Fruit fly (Drosophila melanogaster): ENCODE measurements around the gene Obp8a.

Gene Obp8a

DNA sequence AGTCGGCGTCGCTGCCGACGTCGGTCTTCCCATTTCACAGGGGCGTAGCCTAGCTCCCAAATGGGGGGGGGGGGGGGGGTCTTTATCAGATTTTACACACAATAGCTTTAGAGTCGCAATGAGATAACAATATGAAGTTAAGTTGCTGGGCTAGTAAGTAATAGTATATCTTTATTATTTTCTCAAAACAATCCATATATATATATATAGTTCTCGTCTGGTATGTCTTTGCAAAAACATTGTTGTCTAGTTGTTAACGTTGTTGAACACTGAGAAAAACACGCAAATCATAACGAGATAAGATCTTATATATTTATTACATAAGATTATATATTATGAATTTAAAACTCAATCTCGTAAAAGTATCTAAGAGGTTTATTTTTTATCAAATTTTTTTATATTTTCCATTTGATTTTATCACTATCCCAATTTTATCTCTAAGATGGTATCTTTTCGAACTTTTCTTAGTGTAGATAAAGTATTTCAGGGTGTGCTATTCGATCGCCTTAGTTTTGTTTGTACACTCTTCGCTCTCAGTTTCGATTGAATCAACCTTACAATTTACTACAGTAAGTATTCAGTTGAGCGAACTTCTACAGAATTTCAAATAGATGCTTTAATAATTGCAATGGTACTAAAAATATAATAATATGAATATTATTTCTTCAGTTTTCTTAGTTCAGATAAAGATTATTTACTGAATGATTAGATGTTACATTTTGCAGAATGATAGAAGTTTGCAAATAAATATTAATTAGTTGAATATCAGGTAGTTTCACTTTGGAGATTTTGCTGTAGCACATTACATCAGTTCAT is 12.6 kb upstream of the Obp8a start (continued):
- TF ChIP-seq CG3995 (GFP tag; optimal IDR thresholded peaks at IDR 0.05) (no peak), Rfx (GFP tag; IDR thresholded peaks at IDR 0.05) (peak; percentile 98), ase (GFP tag; IDR thresholded peaks at IDR 0.05) (peak; percentile 59; the same call in 1 of the 3 replicates), Sry-β (GFP tag; optimal IDR thresholded peaks at IDR 0.05) (no peak), CG5953 (GFP tag; IDR thresholded peaks at IDR 0.05) (no peak), caup (GFP tag; optimal IDR thresholded peaks at IDR 0.05; ENCODE audit: severe bottlenecking) (peak; percentile 87), fd96Cb (tag; optimal IDR thresholded peaks at IDR 0.05) (peak; percentile 39), zfh2 (GFP tag; optimal IDR thresholded peaks at IDR 0.05) (peak; percentile 40), CG31365 (tag; optimal IDR thresholded peaks at IDR 0.05) (peak; percentile 32), CG14441 (GFP tag; IDR thresholded peaks at IDR 0.05) (peak; percentile 86), CG31224 (GFP tag; IDR thresholded peaks at IDR 0.05) (peak; percentile 89), CG6272 (GFP tag; IDR thresholded peaks at IDR 0.05) (peak; percentile 72; the same call in 1 of the 2 replicates), CG16813 (GFP tag; IDR thresholded peaks at IDR 0.05; ENCODE audit: partially characterized antibody) (no peak), wor (GFP tag; IDR thresholded peaks at IDR 0.05) (no peak), ttk (GFP tag; IDR thresholded peaks at IDR 0.05) (peak; percentile 68), CG15073 (GFP tag; optimal IDR thresholded peaks at IDR 0.05) (no peak), Side (GFP tag; optimal IDR thresholded peaks at IDR 0.05) (no peak), row (GFP tag; IDR thresholded peaks at IDR 0.05) (peak; percentile 84), Vsx1 (GFP tag; optimal IDR thresholded peaks at IDR 0.05) (no peak), Atf-2 (GFP tag; optimal IDR thresholded peaks at IDR 0.05) (no peak), lov (optimal IDR thresholded peaks at IDR 0.05) (no peak), lov (GFP tag; IDR thresholded peaks at IDR 0.05) (0 out of 3 replicates have a peak, but pooled peaks have one; percentile 42), CG8924 (tag; optimal IDR thresholded peaks at IDR 0.05) (peak; percentile 84), CrebB (tag; optimal IDR thresholded peaks at IDR 0.05) (peak; percentile 38), slp2 (GFP tag; optimal IDR thresholded peaks at IDR 0.05) (no peak), CG7357 (GFP tag; IDR thresholded peaks at IDR 0.05) (peak; percentile 69), CG9609 (GFP tag; optimal IDR thresholded peaks at IDR 0.05) (peak; percentile 37), Bteb2 (GFP tag; optimal IDR thresholded peaks at IDR 0.05) (no peak), CG17912 (GFP tag; optimal IDR thresholded peaks at IDR 0.05) (no peak), CG6689 (GFP tag; IDR thresholded peaks at IDR 0.05) (peak; percentile 92), E2f2 (GFP tag; IDR thresholded peaks at IDR 0.05) (peak; percentile 36), Jarid2 (GFP tag; optimal IDR thresholded peaks at IDR 0.05) (peak; percentile 47), CG6683 (GFP tag; optimal IDR thresholded peaks at IDR 0.05) (peak; percentile 68), CG11398 (GFP tag; optimal IDR thresholded peaks at IDR 0.05) (no peak), stc (GFP tag; IDR thresholded peaks at IDR 0.05) (peak; percentile 69), phol (tag; optimal IDR thresholded peaks at IDR 0.05) (peak; percentile 52), CG13775 (GFP tag; optimal IDR thresholded peaks at IDR 0.05) (peak; percentile 79), emc (GFP tag; optimal IDR thresholded peaks at IDR 0.05) (no peak), CG15011 (GFP tag; optimal IDR thresholded peaks at IDR 0.05) (peak; percentile 27), az2 (GFP tag; optimal IDR thresholded peaks at IDR 0.05) (no peak), nmo (GFP tag; optimal IDR thresholded peaks at IDR 0.05) (peak; percentile 53), Elba2 (GFP tag; optimal IDR thresholded peaks at IDR 0.05) (no peak), Ssrp (tag; optimal IDR thresholded peaks at IDR 0.05) (no peak), gce (GFP tag; IDR thresholded peaks at IDR 0.05) (peak; percentile 34; the same call in 1 of the 3 replicates), CG9437 (GFP tag; optimal IDR thresholded peaks at IDR 0.05) (peak; percentile 51), ro (GFP tag; IDR thresholded peaks at IDR 0.05) (no peak), Myb (GFP tag; optimal IDR thresholded peaks at IDR 0.05) (peak; percentile 28), CG12155 (GFP tag; optimal IDR thresholded peaks at IDR 0.05) (peak; percentile 19), CG17829 (tag; optimal IDR thresholded peaks at IDR 0.05) (peak; percentile 41), knrl (GFP tag; IDR thresholded peaks at IDR 0.05; ENCODE audit: partially characterized antibody) (no peak)

Measured in whole organism, embryonic.